Worm (Caenorhabditis elegans): ENCODE results near the gene D1086.6.

DNA sequence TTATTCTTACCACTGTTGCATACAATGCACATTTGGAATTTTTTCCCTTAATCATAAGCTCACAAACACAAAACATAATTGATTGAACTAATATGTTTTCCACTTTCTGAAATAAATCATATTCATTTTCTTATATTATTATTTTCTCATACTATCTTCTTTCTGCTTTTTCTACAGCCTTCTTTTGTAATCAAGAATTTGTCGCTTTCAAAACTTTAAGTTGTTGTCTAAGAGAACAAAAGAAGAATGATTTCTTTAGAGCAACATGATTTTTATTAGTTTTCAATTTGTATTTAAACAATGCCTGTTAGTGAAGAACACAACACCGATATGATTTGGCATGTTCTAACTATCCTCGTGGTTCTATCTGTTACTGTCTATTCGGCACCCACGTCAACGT, 4.4 kb downstream of the D1086.6 start, which contains the start of gene D1086.7:
- TF ChIP-seq pqm-1 (tag; optimal IDR thresholded peaks at IDR 0.05) (no peak), ceh-48 (tag; optimal IDR thresholded peaks at IDR 0.05) (no peak), dmd-4 (tag; optimal IDR thresholded peaks at IDR 0.05; ENCODE audit: borderline replicate concordance) (no peak), rnt-1 (tag; optimal IDR thresholded peaks at IDR 0.05) (no peak), ama-1 (optimal IDR thresholded peaks at IDR 0.05) (no peak)

Data from whole organism, late embryonic.